Worm (Caenorhabditis elegans): ENCODE results near the gene grl-18.

grl-18 gene

DNA sequence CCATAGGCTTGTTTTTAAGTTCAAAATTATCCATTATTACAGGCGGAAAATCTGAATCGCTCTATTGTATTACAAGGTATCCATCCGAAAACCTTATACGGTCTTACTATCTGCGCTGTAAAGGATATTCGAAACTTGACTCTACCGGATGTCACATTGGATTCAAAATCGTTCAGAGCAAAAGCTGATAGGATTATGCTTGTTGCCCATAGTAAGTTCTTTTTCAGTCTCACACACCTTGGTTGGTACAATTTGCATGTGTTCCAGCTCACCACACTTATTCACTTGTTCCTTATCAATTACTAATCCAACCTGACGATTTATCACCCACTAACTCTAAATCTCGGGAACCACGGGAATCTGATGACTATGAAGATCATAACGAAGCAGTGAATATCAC lies 39.0 kb upstream of the grl-18 start:
- no peak for TF ChIP-seq eor-1 (tag; optimal IDR thresholded peaks at IDR 0.05)
- no peak for TF ChIP-seq ztf-4 (tag; optimal IDR thresholded peaks at IDR 0.05)
- TF ChIP-seq ceh-9 (tag; optimal IDR thresholded peaks at IDR 0.05), result no peak
- no peak for TF ChIP-seq unc-39 (tag; optimal IDR thresholded peaks at IDR 0.05)
- no peak for TF ChIP-seq skn-1 (tag; optimal IDR thresholded peaks at IDR 0.05)

DNA sequence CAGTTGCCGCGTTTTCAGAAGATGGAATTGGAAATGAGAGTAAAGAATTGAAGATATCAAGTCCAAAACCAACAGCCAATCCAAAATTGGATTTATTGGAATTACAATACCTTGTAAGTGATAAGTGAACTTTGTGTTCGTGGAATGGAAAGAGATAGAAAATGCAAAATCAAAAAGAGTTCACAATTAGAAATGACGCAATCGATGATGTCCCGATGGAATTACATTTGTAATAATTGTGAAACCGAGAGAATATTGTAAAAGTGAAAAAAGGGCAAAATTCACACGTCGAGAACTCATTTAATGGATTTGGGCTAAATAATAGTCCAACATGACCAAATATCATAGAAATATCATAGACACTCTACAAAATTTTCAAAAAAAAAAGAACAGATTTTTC lies 36.5 kb upstream of the grl-18 start:
- TF ChIP-seq nhr-11 (tag; optimal IDR thresholded peaks at IDR 0.05), result no peak
- no peak for TF ChIP-seq elt-1 (tag; optimal IDR thresholded peaks at IDR 0.05)
- no peak for TF ChIP-seq eor-1 (tag; optimal IDR thresholded peaks at IDR 0.05)
- TF ChIP-seq fkh-2 (tag; optimal IDR thresholded peaks at IDR 0.05), result no peak
- no peak for TF ChIP-seq nhr-77 (tag; optimal IDR thresholded peaks at IDR 0.05)
- TF ChIP-seq elt-3 (tag; optimal IDR thresholded peaks at IDR 0.05), result no peak
- TF ChIP-seq pha-4 (tag; optimal IDR thresholded peaks at IDR 0.05), result no peak
- no peak for TF ChIP-seq nhr-67 (tag; optimal IDR thresholded peaks at IDR 0.05)
- TF ChIP-seq elt-2 (tag; optimal IDR thresholded peaks at IDR 0.05), result no peak
- TF ChIP-seq nhr-25 (tag; optimal IDR thresholded peaks at IDR 0.05), result no peak
- TF ChIP-seq lin-39 (tag; optimal IDR thresholded peaks at IDR 0.05), result no peak

DNA sequence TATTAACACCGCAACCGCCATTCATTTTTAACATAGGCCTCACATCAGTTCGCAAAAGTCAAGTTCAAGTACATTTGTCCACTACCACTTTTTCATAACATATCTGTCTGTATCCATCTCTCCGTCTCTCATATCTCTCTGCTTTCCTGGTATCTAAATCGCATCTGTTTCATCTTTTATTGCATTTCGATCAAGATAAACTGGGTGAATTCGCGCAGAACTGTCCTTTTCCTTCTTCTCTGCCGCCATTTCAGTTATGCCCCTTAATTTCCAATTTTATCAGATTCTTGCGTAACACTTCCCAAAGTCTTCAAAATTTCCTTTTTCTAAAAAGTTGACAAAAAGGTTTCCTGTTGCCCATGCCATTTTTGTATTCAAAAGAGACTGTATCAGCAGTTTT lies 34.6 kb upstream of the grl-18 start:
- TF ChIP-seq lsy-12 (tag; optimal IDR thresholded peaks at IDR 0.05), result no peak
- TF ChIP-seq daf-12 (tag; optimal IDR thresholded peaks at IDR 0.05), result peak; percentile 22
- TF ChIP-seq nhr-25 (tag; optimal IDR thresholded peaks at IDR 0.05), result peak; percentile 73
- no peak for TF ChIP-seq ztf-4 (tag; optimal IDR thresholded peaks at IDR 0.05)
- TF ChIP-seq elt-1 (tag; optimal IDR thresholded peaks at IDR 0.05), result peak; percentile 98
- peak; percentile 67 for TF ChIP-seq nhr-23 (tag; optimal IDR thresholded peaks at IDR 0.05)

DNA sequence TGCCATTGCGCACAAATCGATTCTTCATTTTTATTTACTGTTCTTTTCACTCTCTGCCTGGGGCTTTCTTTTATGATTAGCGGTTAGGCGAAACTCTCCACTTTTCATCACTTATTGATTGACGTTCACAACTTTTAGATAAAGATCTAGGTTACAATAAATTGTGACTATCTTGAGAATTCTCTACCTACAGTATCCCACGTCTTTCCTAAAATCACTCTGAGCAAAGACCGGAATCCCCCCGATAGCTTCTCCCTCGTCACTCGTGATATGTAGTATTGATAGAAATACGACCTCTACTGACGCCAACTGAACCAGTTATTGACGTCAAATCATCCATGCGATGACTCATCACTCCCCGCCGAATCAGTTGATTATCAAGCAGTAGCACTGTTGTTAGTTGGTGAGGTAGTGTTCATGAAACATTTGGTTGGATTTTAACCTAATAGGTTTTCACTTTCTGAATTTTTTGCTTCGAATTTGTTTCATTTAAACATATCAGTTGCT lies 33.1 kb upstream of the grl-18 start, which contains the start of gene hir-1:
Gene hir-1, plus strand, starts transcription at position 405 of the 507 bp plus-strand sequence.
- TF ChIP-seq ceh-28 (tag; optimal IDR thresholded peaks at IDR 0.05) (peak; percentile 18), tbx-2 (tag; optimal IDR thresholded peaks at IDR 0.05) (no peak), nhr-25 (tag; optimal IDR thresholded peaks at IDR 0.05) (peak; percentile 53), nhr-43 (tag; optimal IDR thresholded peaks at IDR 0.05; ENCODE audit: poor library complexity, severe bottlenecking) (no peak), jun-1 (tag; optimal IDR thresholded peaks at IDR 0.05) (peak; percentile 74), pha-4 (tag; optimal IDR thresholded peaks at IDR 0.05) (peak; percentile 18)

DNA sequence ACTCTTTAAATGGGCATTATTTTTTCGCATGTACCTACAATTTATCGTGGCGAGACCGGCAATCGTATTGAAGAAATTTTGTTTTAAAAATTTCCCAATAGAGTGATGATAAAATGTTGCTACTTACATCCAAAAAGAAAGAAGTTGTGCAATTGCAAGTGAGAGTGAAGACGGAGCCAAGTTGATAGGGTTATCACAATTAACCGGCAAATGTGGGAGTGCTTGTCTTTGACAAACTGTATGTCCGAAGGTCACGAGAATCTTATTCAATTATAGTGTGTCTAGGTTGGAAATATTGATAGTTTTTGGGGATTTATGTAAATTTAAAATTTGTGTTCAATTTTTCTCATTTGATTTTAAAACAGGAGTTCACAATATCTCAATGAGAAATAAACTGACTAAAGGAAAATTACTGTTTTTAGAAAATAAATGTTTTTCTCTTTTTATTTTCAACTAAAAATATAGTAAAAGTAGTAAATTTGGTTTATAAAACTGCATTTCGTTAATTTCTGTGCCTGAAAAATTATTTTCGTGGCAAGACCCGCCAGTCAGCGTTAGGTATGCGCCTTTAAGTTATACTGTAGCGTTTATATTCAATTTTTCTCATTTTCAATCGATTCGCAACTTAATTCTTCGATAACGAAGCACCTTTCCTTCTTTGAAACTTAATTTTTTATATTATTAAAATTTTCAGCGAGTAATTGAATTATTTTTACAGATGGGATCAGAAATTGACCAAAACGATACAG lies 25.1 kb upstream of the grl-18 start, which contains the start of the genes hpo-15 and mms-19:
Gene hpo-15, minus strand, starts transcription at position 201 of the 749 bp plus-strand sequence.
Gene mms-19, plus strand, starts transcription at position 719 of the 749 bp plus-strand sequence.
- TF ChIP-seq nhr-28 (tag; optimal IDR thresholded peaks at IDR 0.05) (no peak), fkh-2 (tag; optimal IDR thresholded peaks at IDR 0.05) (no peak), elt-2 (tag; optimal IDR thresholded peaks at IDR 0.05) (peak; percentile 60), pqm-1 (tag; optimal IDR thresholded peaks at IDR 0.05) (peak; percentile 23)

DNA sequence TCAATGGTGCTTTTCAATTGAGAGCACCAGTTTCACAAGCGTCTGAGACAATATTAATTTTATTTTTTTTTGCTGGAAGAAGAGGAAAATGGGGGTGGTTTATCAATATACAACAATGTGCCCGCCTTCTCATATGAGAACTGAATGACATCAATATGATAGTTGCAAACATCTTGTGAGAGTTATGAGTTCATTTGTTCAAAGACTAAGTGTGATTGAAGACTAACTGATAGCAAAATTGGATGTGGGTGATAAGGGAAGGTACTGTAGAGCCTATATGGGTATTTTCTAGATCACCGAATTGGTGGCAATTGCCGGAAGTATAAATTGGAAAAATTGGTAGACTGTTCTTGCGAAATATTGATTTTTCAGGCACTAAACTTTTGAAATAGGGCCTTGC lies 23.9 kb upstream of the grl-18 start:
- TF ChIP-seq pqm-1 (tag; optimal IDR thresholded peaks at IDR 0.05) (peak; percentile 95), fkh-2 (tag; optimal IDR thresholded peaks at IDR 0.05) (no peak), elt-2 (tag; optimal IDR thresholded peaks at IDR 0.05) (peak; percentile 93), jun-1 (tag; optimal IDR thresholded peaks at IDR 0.05) (peak; percentile 58), mdl-1 (tag; optimal IDR thresholded peaks at IDR 0.05) (no peak), ceh-28 (tag; optimal IDR thresholded peaks at IDR 0.05) (peak; percentile 4)

DNA sequence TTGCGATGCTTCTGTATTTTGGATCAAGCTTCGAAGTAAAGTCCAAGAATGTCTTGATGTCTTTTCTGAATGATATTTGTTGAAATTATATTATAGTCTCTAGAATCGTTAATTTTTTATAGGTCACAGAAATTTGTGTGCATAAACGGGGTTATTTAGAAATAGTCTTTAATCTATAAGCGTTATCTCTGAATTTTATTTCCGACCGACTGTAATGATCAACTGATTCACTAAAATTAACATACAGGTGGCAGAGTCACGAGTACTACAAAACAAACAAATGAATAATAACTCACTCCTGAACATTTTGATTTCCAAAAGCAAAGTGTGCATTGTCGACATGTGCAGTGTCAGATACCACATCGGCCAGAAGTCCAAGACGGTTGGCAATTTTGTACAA lies 23.1 kb upstream of the grl-18 start:
- peak; percentile 0 for TF ChIP-seq jun-1 (tag; optimal IDR thresholded peaks at IDR 0.05)
- no peak for TF ChIP-seq nhr-12 (tag; optimal IDR thresholded peaks at IDR 0.05)
- peak; percentile 64 for TF ChIP-seq elt-2 (tag; optimal IDR thresholded peaks at IDR 0.05)
- TF ChIP-seq fos-1 (tag; optimal IDR thresholded peaks at IDR 0.05), result no peak
- TF ChIP-seq pha-4 (tag; optimal IDR thresholded peaks at IDR 0.05), result peak; percentile 9
- no peak for TF ChIP-seq ztf-4 (tag; optimal IDR thresholded peaks at IDR 0.05)
- TF ChIP-seq pqm-1 (tag; optimal IDR thresholded peaks at IDR 0.05), result peak; percentile 81
- TF ChIP-seq ZK546.5 (tag; optimal IDR thresholded peaks at IDR 0.05), result no peak
